Worm (Caenorhabditis elegans) whole organism, mixed stage, embryonic: Measurements from ENCODE around the gene srd-54.

ENCODE experiments used
- M03D4.4 ChIP-seq: sonication (generic microtip); optimal IDR thresholded peaks from 2 replicates; lab custom pipeline; 2017; ENCODE audit warnings: mild to moderate bottlenecking, missing genetic modification characterization, missing compliant biosample characterization
- bed-3 ChIP-seq: fragments of 200-800 bp; sonication (Bioruptor generic); optimal IDR thresholded peaks from 3 replicates; lab custom pipeline; 2018; ENCODE audit warnings: mild to moderate bottlenecking, missing genetic modification characterization, moderate library complexity, missing compliant biosample characterization
- blmp-1 ChIP-seq: fragments of 150-350 bp; optimal IDR thresholded peaks from 2 replicates; lab custom pipeline; 2014; ENCODE audit warnings: missing biosample characterization, missing genetic modification characterization
- ceh-39 ChIP-seq: fragments of 150-350 bp; optimal IDR thresholded peaks from 2 replicates; lab custom pipeline; 2014; ENCODE audit warnings: missing biosample characterization, missing genetic modification characterization
- ceh-43 ChIP-seq: fragments of 200-800 bp; sonication (Bioruptor generic); optimal IDR thresholded peaks from 2 replicates; lab custom pipeline; 2018; ENCODE audit warnings: mild to moderate bottlenecking, missing genetic modification characterization, moderate library complexity, missing compliant biosample characterization
- ceh-83 ChIP-seq: fragments of 200-800 bp; sonication (Bioruptor generic); optimal IDR thresholded peaks from 2 replicates; lab custom pipeline; 2018; ENCODE audit warnings: mild to moderate bottlenecking, missing genetic modification characterization, missing compliant biosample characterization
- ces-1 ChIP-seq: fragments of 150-350 bp; optimal IDR thresholded peaks from 2 replicates; lab custom pipeline; 2014; ENCODE audit warnings: missing biosample characterization, missing genetic modification reagents, missing genetic modification characterization
- cnd-1 ChIP-seq: fragments of 200-800 bp; sonication (Bioruptor generic); optimal IDR thresholded peaks from 2 replicates; lab custom pipeline; 2018; ENCODE audit warnings: mild to moderate bottlenecking, missing genetic modification characterization, missing compliant biosample characterization
- drap-1 ChIP-seq: fragments of 200-800 bp; sonication (Bioruptor generic); optimal IDR thresholded peaks from 3 replicates; lab custom pipeline; 2018; ENCODE audit warnings: mild to moderate bottlenecking, missing genetic modification characterization, missing compliant biosample characterization
- elt-1 ChIP-seq: sonication (generic microtip); optimal IDR thresholded peaks from 2 replicates; lab custom pipeline; 2017; ENCODE audit warnings: missing genetic modification characterization, mild to moderate bottlenecking, missing compliant biosample characterization, antibody characterized with exemption, moderate library complexity, borderline replicate concordance; ENCODE audit not compliant: insufficient read depth
- elt-3 ChIP-seq: fragments of 150-350 bp; optimal IDR thresholded peaks from 2 replicates; lab custom pipeline; 2014; ENCODE audit warnings: missing biosample characterization, missing genetic modification characterization
- flh-1 ChIP-seq: fragments of 200-800 bp; sonication (Bioruptor generic); optimal IDR thresholded peaks from 2 replicates; lab custom pipeline; 2018; ENCODE audit warnings: mild to moderate bottlenecking, missing genetic modification characterization, moderate library complexity, missing compliant biosample characterization
- ham-2 ChIP-seq: fragments of 200-800 bp; sonication (Bioruptor generic); optimal IDR thresholded peaks from 2 replicates; lab custom pipeline; 2018; ENCODE audit warnings: mild to moderate bottlenecking, missing genetic modification characterization, missing compliant biosample characterization
- hlh-1 ChIP-seq: fragments of 150-350 bp; optimal IDR thresholded peaks from 2 replicates; lab custom pipeline; 2014; ENCODE audit warnings: missing biosample characterization, missing genetic modification reagents, missing genetic modification characterization
- lin-13 ChIP-seq: fragments of 150-350 bp; optimal IDR thresholded peaks from 2 replicates; lab custom pipeline; 2014; ENCODE audit warnings: missing biosample characterization, missing genetic modification characterization
- lin-32 ChIP-seq: fragments of 200-800 bp; sonication (Bioruptor generic); optimal IDR thresholded peaks from 2 replicates; lab custom pipeline; 2018; ENCODE audit warnings: mild to moderate bottlenecking, missing genetic modification characterization, missing compliant biosample characterization
- lsy-2 ChIP-seq: fragments of 150-350 bp; optimal IDR thresholded peaks from 2 replicates; lab custom pipeline; 2014; ENCODE audit warnings: missing biosample characterization, missing genetic modification characterization
- mab-5 ChIP-seq: fragments of 150-350 bp; optimal IDR thresholded peaks from 2 replicates; lab custom pipeline; 2014; ENCODE audit warnings: missing biosample characterization, missing genetic modification characterization
- mep-1 ChIP-seq: fragments of 150-350 bp; optimal IDR thresholded peaks from 2 replicates; lab custom pipeline; 2017; ENCODE audit warnings: missing biosample characterization, missing genetic modification reagents, missing genetic modification characterization, inconsistent platforms
- mls-2 ChIP-seq: sonication (generic microtip); optimal IDR thresholded peaks from 2 replicates; lab custom pipeline; 2016; ENCODE audit warnings: mild to moderate bottlenecking, missing genetic modification characterization, moderate library complexity, missing compliant biosample characterization
- nhr-12 ChIP-seq: fragments of 150-350 bp; optimal IDR thresholded peaks from 2 replicates; lab custom pipeline; 2014; ENCODE audit warnings: missing biosample characterization, missing genetic modification characterization
- nhr-2 ChIP-seq: fragments of 150-350 bp; optimal IDR thresholded peaks from 2 replicates; lab custom pipeline; 2014; ENCODE audit warnings: missing biosample characterization, missing genetic modification characterization
- nhr-237 ChIP-seq: fragments of 150-350 bp; optimal IDR thresholded peaks from 2 replicates; lab custom pipeline; 2014; ENCODE audit warnings: missing biosample characterization, missing genetic modification characterization
- nhr-28 ChIP-seq: fragments of 150-350 bp; optimal IDR thresholded peaks from 2 replicates; lab custom pipeline; 2014; ENCODE audit warnings: missing biosample characterization, missing genetic modification characterization
- nhr-76 ChIP-seq: sonication (generic microtip); optimal IDR thresholded peaks from 2 replicates; lab custom pipeline; 2017; ENCODE audit warnings: missing biosample characterization, missing genetic modification characterization
- pha-4 ChIP-seq: fragments of 150-350 bp; optimal IDR thresholded peaks from 2 replicates; lab custom pipeline; 2018; ENCODE audit warnings: missing biosample characterization, missing genetic modification reagents, missing genetic modification characterization
- sem-2 ChIP-seq: fragments of 200-800 bp; sonication (Bioruptor generic); optimal IDR thresholded peaks from 2 replicates; lab custom pipeline; 2018; ENCODE audit warnings: mild to moderate bottlenecking, missing genetic modification characterization, missing compliant biosample characterization
- snpc-4 ChIP-seq: fragments of 150-350 bp; optimal IDR thresholded peaks from 2 replicates; lab custom pipeline; 2014; ENCODE audit warnings: missing biosample characterization, missing genetic modification characterization
- sptf-1 ChIP-seq: sonication (generic microtip); optimal IDR thresholded peaks from 2 replicates; lab custom pipeline; 2017; ENCODE audit warnings: mild to moderate bottlenecking, missing genetic modification characterization, moderate library complexity, missing compliant biosample characterization
- tbx-8 ChIP-seq: fragments of 200-800 bp; sonication (Bioruptor generic); optimal IDR thresholded peaks from 2 replicates; lab custom pipeline; 2018; ENCODE audit warnings: mild to moderate bottlenecking, missing genetic modification characterization, moderate library complexity, missing compliant biosample characterization
- unc-120 ChIP-seq: sonication (generic microtip); optimal IDR thresholded peaks from 2 replicates; lab custom pipeline; 2017; ENCODE audit warnings: missing genetic modification characterization, missing compliant biosample characterization; ENCODE audit not compliant: poor library complexity, severe bottlenecking
- unc-39 ChIP-seq: fragments of 150-350 bp; optimal IDR thresholded peaks from 2 replicates; lab custom pipeline; 2014; ENCODE audit warnings: missing biosample characterization, missing genetic modification characterization
- unc-62 ChIP-seq: fragments of 150-350 bp; optimal IDR thresholded peaks from 2 replicates; lab custom pipeline; 2014; ENCODE audit warnings: missing biosample characterization, missing genetic modification reagents, missing genetic modification characterization
- zip-8 ChIP-seq: fragments of 150-350 bp; optimal IDR thresholded peaks from 2 replicates; lab custom pipeline; 2014; ENCODE audit warnings: missing biosample characterization, missing genetic modification characterization
- ztf-11 ChIP-seq: fragments of 150-350 bp; optimal IDR thresholded peaks from 2 replicates; lab custom pipeline; 2014; ENCODE audit warnings: missing biosample characterization, missing genetic modification characterization

srd-54 gene

DNA sequence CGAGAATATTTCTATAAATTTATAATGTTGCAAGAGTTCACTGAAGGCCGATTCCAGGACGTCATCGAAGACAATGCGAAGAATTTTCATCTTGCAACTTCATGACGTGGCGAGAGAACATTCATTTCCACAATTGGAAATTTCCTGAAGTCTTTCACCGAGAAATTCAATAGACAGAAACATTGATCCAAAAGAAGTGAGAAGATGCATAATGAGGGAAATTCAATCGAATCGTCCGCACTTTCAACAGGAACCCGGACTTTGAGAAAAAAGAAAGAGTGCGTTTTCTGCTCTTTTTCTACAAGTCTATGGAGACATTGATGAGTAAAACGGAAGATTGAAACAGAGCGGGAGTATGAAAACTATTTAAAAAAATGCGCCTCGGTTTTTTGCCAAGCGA, 36.9 kb downstream of the srd-54 start:
- TF ChIP-seq tbx-8 (no peak), ces-1 (GFP tag; lab: Kevin White, UChicago) (peak; percentile 57), M03D4.4 (tag; lab: Kevin White, UChicago) (no peak), drap-1 (GFP tag; lab: Kevin White, UChicago) (no peak), unc-39 (no peak), snpc-4 (tag; lab: Kevin White, UChicago) (no peak), elt-3 (no peak)

DNA sequence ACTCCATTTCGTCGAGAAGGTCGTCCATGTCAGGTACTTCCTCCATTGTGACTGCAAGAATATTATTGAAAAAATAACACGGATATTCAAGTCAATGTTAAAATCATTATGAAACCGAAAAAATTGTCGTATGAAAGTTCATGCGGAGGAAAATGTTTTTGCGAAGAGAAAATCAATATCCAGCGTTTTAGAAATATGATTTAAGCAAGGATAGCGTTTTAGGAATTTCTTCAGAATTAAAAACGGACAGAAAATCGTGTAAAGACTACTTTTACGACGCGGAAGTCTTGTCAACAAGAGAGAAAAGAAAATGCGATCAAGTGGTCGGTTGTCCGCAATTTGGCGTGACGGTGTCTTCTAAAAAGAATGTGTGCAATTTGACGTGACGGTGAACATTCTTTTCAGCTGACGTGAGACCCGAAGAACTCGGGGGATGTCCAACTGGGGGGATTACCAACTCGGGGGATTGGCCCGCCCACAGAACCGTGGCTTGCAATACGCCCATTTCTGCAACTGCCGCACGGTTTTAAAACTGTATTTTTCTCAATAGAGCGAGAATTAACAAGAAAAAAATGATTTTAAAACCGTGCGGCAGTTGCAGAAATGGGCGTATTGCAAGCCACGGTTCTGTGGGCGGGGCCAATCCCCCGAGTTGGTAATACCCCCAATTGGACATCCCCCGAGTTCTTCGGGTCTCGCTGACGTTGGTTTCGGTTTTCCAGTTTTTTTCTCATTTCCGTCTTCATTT, 46.2 kb downstream of the srd-54 start, which contains the start of the genes aka-1 and ubc-6:
aka-1 (minus strand) TSS at position 51 of the 748 bp plus-strand sequence.
ubc-6 (plus strand) TSS at position 701 of the 748 bp plus-strand sequence.
- TF ChIP-seq ceh-39 (tag; lab: Kevin White, UChicago) (no peak), ceh-83 (no peak), drap-1 (GFP tag; lab: Kevin White, UChicago) (peak; percentile 40), lin-13 (tag; lab: Kevin White, UChicago) (peak; percentile 58), blmp-1 (no peak), pha-4 (no peak), M03D4.4 (tag; lab: Kevin White, UChicago) (peak; percentile 29), mep-1 (tag; lab: Kevin White, UChicago) (peak; percentile 57), tbx-8 (no peak), nhr-237 (tag; lab: Kevin White, UChicago) (no peak), flh-1 (GFP tag; lab: Kevin White, UChicago) (no peak), lsy-2 (tag; lab: Kevin White, UChicago) (peak; percentile 63), elt-3 (no peak), cnd-1 (tag; lab: Kevin White, UChicago) (no peak), nhr-28 (tag; lab: Kevin White, UChicago) (no peak), snpc-4 (tag; lab: Kevin White, UChicago) (no peak), unc-62 (GFP tag; lab: Kevin White, UChicago) (no peak), ces-1 (GFP tag; lab: Kevin White, UChicago) (peak; percentile 65), mls-2 (peak; percentile 22), mab-5 (tag; lab: Kevin White, UChicago) (no peak), nhr-2 (tag; lab: Kevin White, UChicago) (no peak), bed-3 (GFP tag; lab: Kevin White, UChicago) (no peak), nhr-12 (tag; lab: Kevin White, UChicago) (no peak), lin-32 (no peak), ham-2 (GFP tag; lab: Kevin White, UChicago) (peak; percentile 16), unc-120 (tag; lab: Kevin White, UChicago) (peak; percentile 51), sem-2 (GFP tag; lab: Kevin White, UChicago) (no peak), nhr-76 (no peak), sptf-1 (peak; percentile 62), hlh-1 (tag; lab: Kevin White, UChicago) (no peak), ceh-43 (GFP tag; lab: Kevin White, UChicago) (no peak), unc-39 (no peak), elt-1 (tag; lab: Kevin White, UChicago) (no peak), ztf-11 (tag; lab: Kevin White, UChicago) (no peak), zip-8 (tag; lab: Kevin White, UChicago) (no peak)

DNA sequence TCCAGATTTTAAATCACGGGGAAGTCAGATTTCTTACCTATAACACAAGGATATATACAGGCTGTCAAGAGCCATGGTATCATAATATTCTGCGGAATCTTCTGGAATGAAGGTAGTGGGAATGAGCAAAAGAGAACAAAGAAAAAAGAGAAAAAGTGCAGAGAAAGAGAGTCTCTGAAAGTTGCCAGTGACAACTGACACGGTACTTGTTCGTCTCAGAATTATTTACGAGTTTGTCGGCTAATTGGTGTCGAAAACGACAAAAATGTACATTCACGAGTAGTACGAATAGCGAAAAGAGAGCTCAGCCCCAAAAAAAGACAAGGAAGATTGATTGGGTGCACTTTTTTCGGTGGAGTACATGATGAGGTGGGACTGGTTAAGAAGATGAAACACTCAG, 50.6 kb downstream of the srd-54 start, which contains the start of gene cah-2:
cah-2 (minus strand) TSS at position 101 of the 400 bp plus-strand sequence.
- TF ChIP-seq nhr-28 (tag; lab: Kevin White, UChicago) (no peak), zip-8 (tag; lab: Kevin White, UChicago) (no peak), ceh-39 (tag; lab: Kevin White, UChicago) (no peak), lin-13 (tag; lab: Kevin White, UChicago) (no peak)
